Fruit fly (Drosophila melanogaster) whole organism, pupa: ENCODE data around the gene CG6067.

Experiments
- CG10348 ChIP-seq: fragments of 200-800 bp; sonication (Bioruptor generic); IDR thresholded peaks from 2 replicates; pipeline ENCODE4 v1.3.6; 2022; ENCODE audit warnings: missing biosample characterization, missing genetic modification characterization
- CG12605 ChIP-seq: fragments of 200-800 bp; sonication (Bioruptor generic); IDR thresholded peaks from 2 replicates; pipeline ENCODE4 v1.3.6; 2022; ENCODE audit warnings: missing biosample characterization, missing genetic modification characterization
- CG13204 ChIP-seq: fragments of 200-800 bp; sonication (Bioruptor generic); optimal IDR thresholded peaks from 2 replicates; lab custom pipeline; 2018; ENCODE audit warnings: missing biosample characterization, mild to moderate bottlenecking, missing genetic modification characterization, moderate library complexity
- CG4496 ChIP-seq: fragments of 200-800 bp; sonication (Bioruptor generic); IDR thresholded peaks from 3 replicates; pipeline ENCODE4 v1.3.6; 2022; ENCODE audit warnings: missing biosample characterization, missing genetic modification characterization
- Ets98B ChIP-seq: fragments of 200-800 bp; sonication (Bioruptor generic); IDR thresholded peaks from 2 replicates; pipeline ENCODE4 v1.3.6; 2022; ENCODE audit warnings: missing biosample characterization, missing genetic modification characterization

dm6 chrX:5922057-5922456 is 33.4 kb upstream of the CG6067 start:
- no peak for TF ChIP-seq CG13204 (GFP tag; lab: Kevin White, UChicago)
- no peak for TF ChIP-seq Ets98B
- TF ChIP-seq CG4496: no peak
- TF ChIP-seq CG12605: no peak
- no peak for TF ChIP-seq CG10348 (GFP tag; lab: Robert Waterston, UW)
